Worm (Caenorhabditis elegans): Measurements from ENCODE around the gene C46C11.3.

The C46C11.3 gene

ce11 chrX:4622024-4622423 is at the start of gene C46C11.3:
Gene C46C11.3 (plus strand): TSS chrX:4622324.
- TF ChIP-seq ztf-11 (tag; optimal IDR thresholded peaks at IDR 0.05) = no peak
- no peak for TF ChIP-seq snpc-4 (tag; optimal IDR thresholded peaks at IDR 0.05)
- TF ChIP-seq nhr-11 (tag; optimal IDR thresholded peaks at IDR 0.05) = no peak
- no peak for TF ChIP-seq mab-5 (tag; optimal IDR thresholded peaks at IDR 0.05)
- no peak for TF ChIP-seq ceh-16 (tag; optimal IDR thresholded peaks at IDR 0.05)
- TF ChIP-seq elt-1 (tag; optimal IDR thresholded peaks at IDR 0.05) = no peak
- no peak for TF ChIP-seq sma-3 (GFP tag; optimal IDR thresholded peaks at IDR 0.05)
- no peak for TF ChIP-seq egl-27 (tag; optimal IDR thresholded peaks at IDR 0.05)
- no peak for TF ChIP-seq elt-3 (tag; optimal IDR thresholded peaks at IDR 0.05)
- TF ChIP-seq Y55F3AM.14 (GFP tag; optimal IDR thresholded peaks at IDR 0.05) = no peak
- no peak for TF ChIP-seq blmp-1 (tag; optimal IDR thresholded peaks at IDR 0.05; ENCODE audit: insufficient read depth)
- TF ChIP-seq unc-39 (tag; optimal IDR thresholded peaks at IDR 0.05) = no peak
- TF ChIP-seq nhr-237 (tag; optimal IDR thresholded peaks at IDR 0.05) = no peak
- TF ChIP-seq ztf-1 (GFP tag; conservative IDR thresholded peaks at IDR 0.05) = no peak
- no peak for TF ChIP-seq R02D3.7 (tag; optimal IDR thresholded peaks at IDR 0.05)
- TF ChIP-seq lin-13 (GFP tag; optimal IDR thresholded peaks at IDR 0.05) = no peak
- no peak for TF ChIP-seq mdl-1 (tag; optimal IDR thresholded peaks at IDR 0.05)
- TF ChIP-seq nhr-12 (tag; optimal IDR thresholded peaks at IDR 0.05) = no peak
- no peak for TF ChIP-seq sma-9 (GFP tag; optimal IDR thresholded peaks at IDR 0.05)
- TF ChIP-seq sma-9 (tag; optimal IDR thresholded peaks at IDR 0.05) = no peak
- no peak for TF ChIP-seq lsy-2 (tag; optimal IDR thresholded peaks at IDR 0.05)

ce11 chrX:4574873-4575272 is 47.3 kb upstream of the C46C11.3 start:
- TF ChIP-seq C34F6.9 (tag; optimal IDR thresholded peaks at IDR 0.05) (peak; percentile 7), R02D3.7 (tag; optimal IDR thresholded peaks at IDR 0.05) (no peak)

ce11 chrX:4576272-4576671 is 45.9 kb upstream of the C46C11.3 start:
- no peak for TF ChIP-seq lin-11 (tag; optimal IDR thresholded peaks at IDR 0.05)
- no peak for TF ChIP-seq unc-39 (tag; optimal IDR thresholded peaks at IDR 0.05)
- TF ChIP-seq unc-55 (GFP tag; optimal IDR thresholded peaks at IDR 0.05) = peak; percentile 27
- peak; percentile 16 for TF ChIP-seq C34F6.9 (tag; optimal IDR thresholded peaks at IDR 0.05)
- TF ChIP-seq sma-9 (GFP tag; optimal IDR thresholded peaks at IDR 0.05) = no peak
- TF ChIP-seq sma-9 (tag; optimal IDR thresholded peaks at IDR 0.05) = no peak
- no peak for TF ChIP-seq F13H6.1 (tag; optimal IDR thresholded peaks at IDR 0.05)
- TF ChIP-seq ztf-11 (tag; optimal IDR thresholded peaks at IDR 0.05) = no peak
- no peak for TF ChIP-seq ztf-4 (tag; optimal IDR thresholded peaks at IDR 0.05)
- no peak for TF ChIP-seq nhr-77 (tag; optimal IDR thresholded peaks at IDR 0.05)
- no peak for TF ChIP-seq nhr-12 (tag; optimal IDR thresholded peaks at IDR 0.05)

- TF ChIP-seq unc-55 (GFP tag; optimal IDR thresholded peaks at IDR 0.05) (peak; percentile 44), alr-1 (tag; optimal IDR thresholded peaks at IDR 0.05) (no peak), gmeb-1 (tag; optimal IDR thresholded peaks at IDR 0.05) (no peak)
Observed at ce11 chrX:4577941-4578340, 44.2 kb upstream of the C46C11.3 start, which contains the start of gene C05E11.3. Gene C05E11.3 (plus strand): TSS chrX:4578241.

- no peak for TF ChIP-seq ztf-11 (tag; optimal IDR thresholded peaks at IDR 0.05)
- TF ChIP-seq nhr-10 (tag; optimal IDR thresholded peaks at IDR 0.05) = no peak
- no peak for TF ChIP-seq dmd-4 (tag; optimal IDR thresholded peaks at IDR 0.05)
- no peak for TF ChIP-seq peb-1 (tag; optimal IDR thresholded peaks at IDR 0.05)
- no peak for TF ChIP-seq egl-27 (tag; optimal IDR thresholded peaks at IDR 0.05)
- no peak for TF ChIP-seq nhr-6 (tag; optimal IDR thresholded peaks at IDR 0.05)
- TF ChIP-seq unc-55 (GFP tag; optimal IDR thresholded peaks at IDR 0.05) = no peak
- no peak for TF ChIP-seq aly-2 (tag; optimal IDR thresholded peaks at IDR 0.05)
- no peak for TF ChIP-seq unc-62 (GFP tag; optimal IDR thresholded peaks at IDR 0.05)
- TF ChIP-seq F13H6.1 (tag; optimal IDR thresholded peaks at IDR 0.05) = no peak
- TF ChIP-seq nhr-23 (tag; optimal IDR thresholded peaks at IDR 0.05) = no peak
- TF ChIP-seq zag-1 (tag; optimal IDR thresholded peaks at IDR 0.05) = no peak
- TF ChIP-seq lin-13 (GFP tag; optimal IDR thresholded peaks at IDR 0.05) = no peak
- no peak for TF ChIP-seq nhr-11 (tag; optimal IDR thresholded peaks at IDR 0.05)
- no peak for TF ChIP-seq elt-3 (tag; optimal IDR thresholded peaks at IDR 0.05)
Observed at ce11 chrX:4578581-4578980, 43.5 kb upstream of the C46C11.3 start.

All from whole organism, L2 larva.